Worm (Caenorhabditis elegans): Measurements from ENCODE around the gene pas-1.

ce11 chrV:14432259-14432658 is 9.8 kb upstream of the pas-1 start, which contains the start of gene egl-1:
- TF ChIP-seq fos-1 (tag; optimal IDR thresholded peaks at IDR 0.05), result no peak
- no peak for TF ChIP-seq unc-62 (GFP tag; optimal IDR thresholded peaks at IDR 0.05)

Measured in whole organism, L3 larva.